Worm (Caenorhabditis elegans) whole organism, L2 larva: Measurements from ENCODE around the gene F11A10.6.
A peak's percentile ranks its signal among the peaks of the same experiment; 100 is the strongest.

ENCODE experiments used
- F13H6.1 ChIP-seq: sonication (generic microtip); optimal IDR thresholded peaks from 2 replicates; lab custom pipeline; 2016; ENCODE audit warnings: missing genetic modification characterization, missing compliant biosample characterization
- R02D3.7 ChIP-seq: fragments of 150-350 bp; optimal IDR thresholded peaks from 2 replicates; lab custom pipeline; 2014; ENCODE audit warnings: missing biosample characterization, missing genetic modification characterization
- Y55F3AM.14 ChIP-seq: fragments of 200-800 bp; sonication (Bioruptor generic); optimal IDR thresholded peaks from 2 replicates; lab custom pipeline; 2018; ENCODE audit warnings: mild to moderate bottlenecking, missing genetic modification characterization, missing compliant biosample characterization
- ZK546.5 ChIP-seq: sonication (generic microtip); optimal IDR thresholded peaks from 2 replicates; lab custom pipeline; 2017; ENCODE audit warnings: missing biosample characterization, missing genetic modification characterization
- alr-1 ChIP-seq: fragments of 150-350 bp; optimal IDR thresholded peaks from 2 replicates; lab custom pipeline; 2014; ENCODE audit warnings: missing biosample characterization, missing genetic modification characterization
- aly-2 ChIP-seq: fragments of 150-350 bp; optimal IDR thresholded peaks from 2 replicates; lab custom pipeline; 2014; ENCODE audit warnings: missing biosample characterization, missing genetic modification characterization
- blmp-1 ChIP-seq: sonication (generic microtip); optimal IDR thresholded peaks from 2 replicates; lab custom pipeline; 2017; ENCODE audit warnings: missing genetic modification characterization, mild to moderate bottlenecking, missing compliant biosample characterization, antibody characterized with exemption, moderate library complexity; ENCODE audit not compliant: insufficient read depth
- ceh-16 ChIP-seq: fragments of 150-350 bp; optimal IDR thresholded peaks from 2 replicates; lab custom pipeline; 2014; ENCODE audit warnings: missing biosample characterization, missing genetic modification characterization
- crh-2 ChIP-seq: sonication (generic microtip); optimal IDR thresholded peaks from 2 replicates; lab custom pipeline; 2017; ENCODE audit warnings: missing biosample characterization, missing genetic modification characterization
- egl-27 ChIP-seq: sonication (generic microtip); optimal IDR thresholded peaks from 3 replicates; lab custom pipeline; 2017; ENCODE audit warnings: missing biosample characterization, missing genetic modification reagents, missing genetic modification characterization
- elt-1 ChIP-seq: fragments of 150-350 bp; optimal IDR thresholded peaks from 2 replicates; lab custom pipeline; 2014; ENCODE audit warnings: missing biosample characterization, missing genetic modification characterization
- fos-1 ChIP-seq: fragments of 150-350 bp; optimal IDR thresholded peaks from 2 replicates; lab custom pipeline; 2014; ENCODE audit warnings: missing biosample characterization, missing genetic modification characterization
- gmeb-1 ChIP-seq: fragments of 150-350 bp; optimal IDR thresholded peaks from 2 replicates; lab custom pipeline; 2014; ENCODE audit warnings: missing biosample characterization, missing genetic modification characterization
- lin-13 ChIP-seq: fragments of 150-350 bp; optimal IDR thresholded peaks from 2 replicates; lab custom pipeline; 2014; ENCODE audit warnings: missing biosample characterization, missing genetic modification reagents, missing genetic modification characterization
- lin-39 ChIP-seq: fragments of 150-350 bp; optimal IDR thresholded peaks from 2 replicates; lab custom pipeline; 2014; ENCODE audit warnings: missing biosample characterization, missing genetic modification reagents, missing genetic modification characterization
- lsy-2 ChIP-seq, 2 experiments: fragments of 150-350 bp in 1 of 2; sonication (generic microtip) in 1 of 2; optimal IDR thresholded peaks; 2 replicates each; lab custom pipeline; 2014 to 2017; ENCODE audit warnings: missing biosample characterization in 2 of 2, missing genetic modification characterization in 2 of 2
- mab-5 ChIP-seq: fragments of 150-350 bp; optimal IDR thresholded peaks from 2 replicates; lab custom pipeline; 2014; ENCODE audit warnings: missing biosample characterization, missing genetic modification characterization
- mbf-1 ChIP-seq: sonication (generic microtip); optimal IDR thresholded peaks from 2 replicates; lab custom pipeline; 2017; ENCODE audit warnings: missing biosample characterization, missing genetic modification characterization
- mdl-1 ChIP-seq, 2 experiments: fragments of 150-350 bp in 1 of 2; sonication (generic microtip) in 1 of 2; optimal IDR thresholded peaks; 2 replicates each; lab custom pipeline; 2017; ENCODE audit warnings: missing biosample characterization in 2 of 2, missing genetic modification characterization in 2 of 2
- nhr-10 ChIP-seq: sonication (generic microtip); optimal IDR thresholded peaks from 2 replicates; lab custom pipeline; 2017; ENCODE audit warnings: missing biosample characterization, missing genetic modification characterization
- nhr-11 ChIP-seq: fragments of 150-350 bp; optimal IDR thresholded peaks from 2 replicates; lab custom pipeline; 2014; ENCODE audit warnings: missing biosample characterization, missing genetic modification characterization
- nhr-129 ChIP-seq: fragments of 150-350 bp; optimal IDR thresholded peaks from 2 replicates; lab custom pipeline; 2014; ENCODE audit warnings: missing biosample characterization, missing genetic modification characterization
- nhr-21 ChIP-seq: fragments of 150-350 bp; optimal IDR thresholded peaks from 2 replicates; lab custom pipeline; 2014; ENCODE audit warnings: missing biosample characterization, missing genetic modification characterization
- nhr-237 ChIP-seq: fragments of 150-350 bp; optimal IDR thresholded peaks from 2 replicates; lab custom pipeline; 2014; ENCODE audit warnings: missing biosample characterization, missing genetic modification characterization
- nhr-25 ChIP-seq: fragments of 150-350 bp; sonication (generic microtip); optimal IDR thresholded peaks from 3 replicates; lab custom pipeline; 2014; ENCODE audit warnings: missing biosample characterization, missing genetic modification characterization
- nhr-6 ChIP-seq: fragments of 150-350 bp; optimal IDR thresholded peaks from 2 replicates; lab custom pipeline; 2014; ENCODE audit warnings: missing biosample characterization, missing genetic modification characterization
- nhr-77 ChIP-seq: fragments of 150-350 bp; optimal IDR thresholded peaks from 2 replicates; lab custom pipeline; 2014; ENCODE audit warnings: missing biosample characterization, missing genetic modification characterization
- peb-1 ChIP-seq: fragments of 150-350 bp; optimal IDR thresholded peaks from 2 replicates; lab custom pipeline; 2014; ENCODE audit warnings: missing biosample characterization, missing genetic modification characterization
- sem-4 ChIP-seq: fragments of 150-350 bp; optimal IDR thresholded peaks from 2 replicates; lab custom pipeline; 2014; ENCODE audit warnings: missing biosample characterization, missing genetic modification reagents, missing genetic modification characterization
- skn-1 ChIP-seq: sonication (generic microtip); optimal IDR thresholded peaks from 2 replicates; lab custom pipeline; 2017; ENCODE audit warnings: missing biosample characterization, missing genetic modification characterization
- sma-3 ChIP-seq: sonication (generic microtip); optimal IDR thresholded peaks from 2 replicates; lab custom pipeline; 2016; ENCODE audit warnings: missing genetic modification reagents, missing genetic modification characterization, missing compliant biosample characterization
- sma-9 ChIP-seq, 2 experiments: fragments of 150-350 bp in 1 of 2; sonication (generic microtip) in 1 of 2; optimal IDR thresholded peaks; 2 replicates each; lab custom pipeline; 2014 to 2016; ENCODE audit warnings: missing genetic modification characterization in 2 of 2, mild to moderate bottlenecking in 1 of 2, missing biosample characterization in 1 of 2, missing compliant biosample characterization in 1 of 2, missing genetic modification reagents in 1 of 2, moderate library complexity in 1 of 2
- snpc-4 ChIP-seq: fragments of 150-350 bp; optimal IDR thresholded peaks from 2 replicates; lab custom pipeline; 2014; ENCODE audit warnings: missing biosample characterization, missing genetic modification characterization
- unc-55 ChIP-seq: fragments of 150-350 bp; sonication (generic microtip); optimal IDR thresholded peaks from 3 replicates; lab custom pipeline; 2014; ENCODE audit warnings: missing biosample characterization, missing genetic modification reagents, missing genetic modification characterization
- unc-62 ChIP-seq: fragments of 150-350 bp; optimal IDR thresholded peaks from 2 replicates; lab custom pipeline; 2014; ENCODE audit warnings: missing biosample characterization, missing genetic modification reagents, missing genetic modification characterization
- ztf-1 ChIP-seq: fragments of 200-800 bp; sonication (Bioruptor generic); conservative IDR thresholded peaks from 2 replicates; pipeline ENCODE4 v1.3.6; 2022; ENCODE audit warnings: missing genetic modification characterization, missing compliant biosample characterization

The F11A10.6 gene

DNA sequence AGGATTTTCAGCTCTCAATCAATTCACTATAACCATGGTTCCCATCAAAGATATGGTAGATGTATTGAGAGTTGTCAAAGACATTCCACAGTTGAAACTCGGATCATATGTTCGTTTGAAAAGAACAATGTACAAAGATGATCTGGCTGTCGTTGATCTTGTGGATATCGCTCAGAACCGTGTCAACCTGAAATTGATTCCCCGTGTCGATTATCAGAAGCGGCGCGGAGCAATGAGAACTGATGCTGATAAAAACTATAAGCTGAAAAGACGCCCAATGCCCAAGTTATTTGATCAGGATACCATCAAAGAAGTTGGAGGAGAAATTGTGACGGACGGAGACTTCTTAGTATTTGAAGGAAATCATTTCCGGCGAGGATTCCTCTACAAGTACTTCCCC, 37.0 kb downstream of the F11A10.6 start:
- no peak for TF ChIP-seq alr-1 (tag; lab: Kevin White, UChicago)
- no peak for TF ChIP-seq snpc-4 (tag; lab: Kevin White, UChicago)
- no peak for TF ChIP-seq unc-55 (GFP tag; lab: Kevin White, UChicago)
- no peak for TF ChIP-seq aly-2 (tag; lab: Kevin White, UChicago)
- TF ChIP-seq sem-4 = no peak
- TF ChIP-seq lin-13 = no peak
- TF ChIP-seq nhr-6 (tag; lab: Kevin White, UChicago) = no peak
- no peak for TF ChIP-seq nhr-129 (tag; lab: Kevin White, UChicago)
- TF ChIP-seq sma-3 (GFP tag; lab: Kevin White, UChicago) = no peak
- TF ChIP-seq nhr-25 (tag; lab: Kevin White, UChicago) = no peak
- no peak for TF ChIP-seq mdl-1 (tag; optimal IDR thresholded peaks at IDR 0.05; lab: Kevin White, UChicago)
- TF ChIP-seq lin-39 (tag; lab: Kevin White, UChicago) = no peak
- TF ChIP-seq nhr-11 (tag; lab: Kevin White, UChicago) = no peak
- no peak for TF ChIP-seq nhr-77 (tag; lab: Kevin White, UChicago)
- no peak for TF ChIP-seq mab-5
- TF ChIP-seq nhr-237 = no peak
- TF ChIP-seq ZK546.5 (tag; lab: Kevin White, UChicago) = no peak
- TF ChIP-seq crh-2 (tag; lab: Kevin White, UChicago) = no peak

DNA sequence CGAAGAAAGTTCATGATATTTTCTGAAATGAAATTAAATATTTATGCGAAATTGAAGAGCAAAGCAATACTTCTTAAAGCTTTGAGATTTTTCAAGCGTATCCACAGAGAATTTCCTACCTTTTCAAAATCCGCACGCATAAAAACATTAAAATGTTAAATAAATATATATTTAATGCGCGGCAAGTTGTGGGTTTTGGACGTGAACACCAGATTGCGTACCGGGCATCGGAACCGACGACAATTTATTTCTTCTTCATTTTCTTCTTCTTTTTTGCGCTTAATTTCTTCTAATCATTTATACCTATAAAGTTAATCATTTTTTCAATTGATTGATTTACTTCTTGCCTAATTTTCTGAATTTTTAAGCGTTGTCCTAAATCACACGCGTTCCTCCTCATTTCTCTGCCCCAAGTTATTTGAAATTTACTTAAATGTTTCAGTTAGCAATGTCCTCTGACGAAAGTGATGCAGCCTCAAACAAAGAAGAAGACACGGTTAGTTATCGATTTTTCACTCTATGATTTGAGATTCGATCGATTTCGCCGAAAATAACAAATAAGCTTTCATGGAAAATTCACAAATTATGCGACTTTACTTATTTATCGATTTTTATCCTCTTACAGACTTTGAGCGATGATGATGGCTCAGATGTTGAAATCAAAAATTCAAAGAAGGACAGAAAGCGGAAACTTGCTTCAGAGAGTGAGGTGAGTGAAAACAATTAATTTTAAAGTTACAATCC, 38.2 kb downstream of the F11A10.6 start, which contains the start of the genes bre-5 and spt-5:
bre-5 (minus strand) TSS at position 167 of the 744 bp plus-strand sequence.
spt-5 (plus strand) TSS at position 443 of the 744 bp plus-strand sequence.
- no peak for TF ChIP-seq elt-1 (tag; lab: Kevin White, UChicago)
- peak in 1 of 2 experiments; percentile 61 for TF ChIP-seq lsy-2 (tag; optimal IDR thresholded peaks at IDR 0.05; lab: Kevin White, UChicago)
- peak; percentile 17 for TF ChIP-seq gmeb-1
- peak; percentile 7 for TF ChIP-seq nhr-129 (tag; lab: Kevin White, UChicago)

DNA sequence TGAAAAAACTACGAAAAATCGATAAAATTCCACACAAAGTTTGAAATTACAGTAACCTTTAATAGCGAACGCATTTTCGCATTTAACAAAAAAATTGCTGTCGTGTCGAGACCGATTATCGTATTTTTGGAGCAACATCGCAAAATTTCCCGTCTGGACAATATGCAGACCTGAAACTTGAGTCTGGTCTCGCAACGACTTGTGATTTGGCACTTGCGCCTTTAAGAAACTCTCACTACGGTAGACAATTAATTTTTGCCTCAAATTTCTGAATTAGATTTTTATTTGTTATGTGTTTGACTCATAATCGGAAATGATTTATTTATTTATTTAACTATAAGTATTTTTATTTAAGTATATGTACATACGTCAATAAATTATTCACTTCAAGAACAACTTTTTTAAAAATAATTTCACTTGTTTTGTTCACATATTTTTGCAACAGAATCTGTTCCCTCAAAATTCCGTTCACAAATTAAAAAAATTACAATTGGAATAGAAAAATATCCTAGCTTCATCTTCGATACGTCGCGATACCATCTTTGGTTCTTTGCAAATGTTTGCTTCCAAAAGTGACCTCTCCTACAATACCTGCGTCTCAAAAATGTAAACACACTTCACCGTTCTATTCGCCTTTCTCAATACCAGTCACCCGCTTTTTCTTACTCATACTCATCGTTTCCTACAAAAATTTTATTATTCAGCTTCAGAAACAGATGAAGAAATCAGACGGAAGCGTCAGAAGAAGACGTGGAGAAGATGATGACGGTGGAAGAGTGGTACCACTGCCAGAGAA, 41.7 kb downstream of the F11A10.6 start, which contains the start of gene T12G3.4:
T12G3.4 (plus strand) TSS at position 705 of the 796 bp plus-strand sequence.
- TF ChIP-seq fos-1 (peak; percentile 1), nhr-129 (tag; lab: Kevin White, UChicago) (peak; percentile 2), skn-1 (no peak)

DNA sequence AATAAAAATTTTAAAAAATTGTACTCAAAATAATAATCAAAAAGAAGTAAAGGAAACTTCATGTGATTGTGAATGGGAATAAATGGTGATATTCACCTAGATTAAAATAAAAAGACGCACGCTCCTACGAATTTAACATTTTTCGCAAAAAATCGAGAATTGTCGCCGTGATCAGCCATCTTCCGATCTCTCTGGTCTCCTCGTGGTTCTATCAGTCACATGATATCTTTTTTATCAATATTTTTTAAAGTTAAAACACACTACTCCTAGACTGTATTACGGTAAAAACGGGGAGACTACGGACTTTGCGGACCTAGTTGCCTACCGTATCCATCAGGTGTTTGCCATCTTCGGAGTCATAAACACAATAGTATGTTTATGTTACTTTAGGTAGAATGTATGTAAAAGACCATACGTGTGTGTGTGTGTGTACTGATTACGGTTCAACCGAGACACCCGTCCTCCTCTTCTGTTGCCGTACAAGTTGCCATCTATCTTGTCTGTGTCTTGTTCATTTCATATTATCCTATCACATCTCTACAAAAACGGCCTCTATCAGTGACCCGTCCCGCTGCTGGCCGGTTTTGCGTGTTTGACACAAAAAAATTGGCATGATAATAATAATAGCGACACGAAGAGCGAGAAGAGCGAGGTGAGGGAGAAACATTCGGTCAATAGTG, 42.8 kb downstream of the F11A10.6 start, which contains the start of gene T12G3.2:
T12G3.2 (minus strand) TSS at position 444 of the 680 bp plus-strand sequence.
- TF ChIP-seq ceh-16 (tag; lab: Kevin White, UChicago) (no peak), skn-1 (no peak), sma-9 (GFP tag; optimal IDR thresholded peaks at IDR 0.05; lab: Kevin White, UChicago) (peak; percentile 49), sma-9 (tag; optimal IDR thresholded peaks at IDR 0.05; lab: Kevin White, UChicago) (no peak), Y55F3AM.14 (no peak), alr-1 (tag; lab: Kevin White, UChicago) (no peak), unc-55 (GFP tag; lab: Kevin White, UChicago) (no peak), nhr-77 (tag; lab: Kevin White, UChicago) (no peak), nhr-21 (peak; percentile 23), fos-1 (peak; percentile 65), nhr-10 (tag; lab: Kevin White, UChicago) (no peak), sem-4 (no peak), F13H6.1 (peak; percentile 23), gmeb-1 (peak; percentile 25), mdl-1 (tag; optimal IDR thresholded peaks at IDR 0.05; lab: Kevin White, UChicago) (no peak), peb-1 (tag; lab: Kevin White, UChicago) (no peak), R02D3.7 (tag; lab: Kevin White, UChicago) (no peak), lsy-2 (tag; optimal IDR thresholded peaks at IDR 0.05; lab: Kevin White, UChicago) (peak in 1 of 2 experiments; percentile 16), nhr-237 (no peak), mbf-1 (tag; lab: Kevin White, UChicago) (no peak), snpc-4 (tag; lab: Kevin White, UChicago) (no peak), nhr-129 (tag; lab: Kevin White, UChicago) (peak; percentile 64), sma-3 (GFP tag; lab: Kevin White, UChicago) (peak; percentile 44), ztf-1 (no peak), nhr-25 (tag; lab: Kevin White, UChicago) (peak; percentile 30), blmp-1 (tag; lab: Kevin White, UChicago) (no peak), nhr-11 (tag; lab: Kevin White, UChicago) (no peak), egl-27 (tag; lab: Kevin White, UChicago) (no peak), lin-13 (no peak), unc-62 (GFP tag; lab: Kevin White, UChicago) (no peak)
- TF ChIP-seq, all 48 proteins: peak for 9
